Worm (Caenorhabditis elegans): ENCODE measurements around the gene ZC449.5.

ce11 chrX:5031742-5032141 is 5.8 kb downstream of the ZC449.5 start:
- TF ChIP-seq flt-1 (GFP tag; IDR thresholded peaks at IDR 0.05) (no peak), ztf-23 (GFP tag; IDR thresholded peaks at IDR 0.05) (no peak)

All from whole organism, midembryonic.